Worm (Caenorhabditis elegans): Measurements from ENCODE around the gene F40G9.5.

F40G9.5 gene

DNA sequence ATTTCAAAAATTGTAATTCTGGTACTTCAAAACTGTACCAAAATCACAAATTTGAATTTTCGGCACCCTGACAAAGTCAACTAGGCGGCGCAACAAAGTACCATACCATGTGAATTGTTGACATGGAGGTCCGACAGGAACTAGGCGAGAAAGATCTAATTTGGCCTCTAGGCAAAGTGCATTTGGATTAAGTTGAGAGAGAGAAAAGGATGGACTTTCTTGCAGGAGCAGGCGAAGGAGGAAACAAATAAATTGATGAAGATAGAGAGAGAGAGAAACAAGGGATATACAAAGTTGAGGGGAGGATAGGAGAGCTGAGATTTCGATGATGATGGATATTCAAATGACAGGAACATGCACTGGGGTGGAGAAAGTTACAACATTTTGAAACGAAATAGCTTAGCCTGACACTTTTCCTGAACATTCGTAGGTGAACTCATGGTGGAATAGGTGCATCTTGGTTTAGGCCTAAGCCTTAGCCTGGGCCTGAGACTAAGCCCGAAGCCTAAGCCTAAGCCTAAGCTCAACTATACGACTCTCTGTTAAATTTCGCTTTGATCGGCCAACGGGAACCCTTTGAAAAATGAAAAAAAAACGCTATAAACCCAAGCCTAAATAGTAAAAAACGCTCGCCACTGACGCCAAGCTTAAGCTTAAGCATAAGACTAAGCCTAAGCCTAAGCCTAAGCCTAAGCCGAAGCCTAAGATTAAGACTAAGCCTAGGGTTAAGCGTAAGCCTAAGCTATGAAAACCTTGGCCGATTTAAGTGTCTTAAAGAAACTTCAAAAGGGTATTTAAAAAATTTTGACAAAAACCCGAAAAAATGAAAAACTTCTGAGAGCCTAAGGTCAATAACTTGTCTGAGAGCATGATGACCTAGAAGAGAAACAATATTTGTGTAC, 28.0 kb downstream of the F40G9.5 start:
- TF ChIP-seq mxl-2 (GFP tag; conservative IDR thresholded peaks at IDR 0.05) (no peak), mdt-29 (GFP tag; IDR thresholded peaks at IDR 0.05) (no peak), zip-2 (tag; optimal IDR thresholded peaks at IDR 0.05) (no peak), F10B5.3 (tag; optimal IDR thresholded peaks at IDR 0.05) (no peak), vab-7 (GFP tag; IDR thresholded peaks at IDR 0.05) (no peak), hif-1 (tag; optimal IDR thresholded peaks at IDR 0.05) (no peak), aha-1 (tag) (peak; percentile 94)

DNA sequence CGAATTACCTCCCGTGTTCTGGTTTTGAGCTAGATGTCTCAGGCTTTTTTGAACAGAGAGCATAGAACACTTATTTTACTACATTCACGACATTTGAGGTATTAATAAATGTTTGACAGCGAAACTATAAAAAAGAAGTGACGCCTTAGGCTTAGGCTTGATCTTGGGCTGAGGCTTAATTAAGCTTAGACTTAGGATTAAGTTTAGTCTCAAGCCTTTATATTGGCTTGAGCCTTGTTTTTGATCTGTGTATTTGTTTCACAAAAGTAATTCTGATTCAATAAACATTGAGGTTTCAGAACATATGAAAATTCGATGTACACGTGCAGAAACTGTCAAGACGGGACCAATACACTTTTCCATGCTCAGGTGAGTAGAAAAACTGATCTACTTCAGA, 28.6 kb downstream of the F40G9.5 start, which contains the start of gene klp-20:
klp-20 (plus strand) TSS at position 298 of the 397 bp plus-strand sequence.
- TF ChIP-seq daf-8 (GFP tag; IDR thresholded peaks at IDR 0.05) (no peak), madf-5 (GFP tag; IDR thresholded peaks at IDR 0.05) (no peak), zag-1 (tag; optimal IDR thresholded peaks at IDR 0.05) (no peak), F10B5.3 (tag; optimal IDR thresholded peaks at IDR 0.05) (no peak), lin-39 (tag; optimal IDR thresholded peaks at IDR 0.05) (no peak), nhr-11 (tag; optimal IDR thresholded peaks at IDR 0.05) (no peak), aly-2 (tag; optimal IDR thresholded peaks at IDR 0.05) (no peak), ceh-20 (GFP tag; IDR thresholded peaks at IDR 0.05) (no peak), F26F4.8 (GFP tag; conservative IDR thresholded peaks at IDR 0.05) (no peak), Y48G9A.11 (GFP tag; IDR thresholded peaks at IDR 0.05) (no peak), hif-1 (tag; optimal IDR thresholded peaks at IDR 0.05) (no peak), nhr-10 (tag; optimal IDR thresholded peaks at IDR 0.05) (no peak), ces-1 (GFP tag; optimal IDR thresholded peaks at IDR 0.05) (no peak), ceh-62 (tag; optimal IDR thresholded peaks at IDR 0.05) (no peak), ztf-7 (tag; optimal IDR thresholded peaks at IDR 0.05) (no peak), attf-4 (tag; optimal IDR thresholded peaks at IDR 0.05) (no peak), mxl-3 (GFP tag; optimal IDR thresholded peaks at IDR 0.05) (no peak), ama-1 (optimal IDR thresholded peaks at IDR 0.05) (no peak), D1046.2 (GFP tag; IDR thresholded peaks at IDR 0.05) (no peak)

DNA sequence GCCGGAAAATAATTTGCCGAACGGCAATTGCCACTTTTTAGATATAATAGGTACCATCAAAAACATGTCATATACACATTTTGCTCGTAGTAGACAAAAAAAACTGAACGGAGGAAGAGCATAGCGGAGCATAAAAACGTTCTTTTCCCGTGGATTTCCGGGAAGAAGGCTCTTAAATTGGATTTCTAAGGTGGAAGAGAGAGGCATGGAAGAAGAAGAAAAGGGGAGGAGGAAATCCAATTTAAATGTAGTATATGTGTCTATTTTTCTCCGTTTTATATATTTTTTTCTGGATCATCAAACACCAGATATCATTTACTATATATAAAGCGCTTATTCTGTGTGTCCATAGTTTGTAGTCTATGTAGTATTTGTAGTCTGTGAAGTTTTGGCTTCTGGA, 30.3 kb downstream of the F40G9.5 start:
- TF ChIP-seq fkh-10 (GFP tag; optimal IDR thresholded peaks at IDR 0.05) (peak; percentile 15), ceh-32 (tag; optimal IDR thresholded peaks at IDR 0.05; ENCODE audit: poor library complexity) (no peak), lin-39 (tag; optimal IDR thresholded peaks at IDR 0.05) (no peak), zfp-3 (GFP tag; conservative IDR thresholded peaks at IDR 0.05) (no peak), dmd-6 (GFP tag; IDR thresholded peaks at IDR 0.05) (no peak), daf-8 (GFP tag; IDR thresholded peaks at IDR 0.05) (no peak), madf-5 (GFP tag; IDR thresholded peaks at IDR 0.05) (no peak), php-3 (GFP tag; IDR thresholded peaks at IDR 0.05) (no peak), ctbp-1 (GFP tag; IDR thresholded peaks at IDR 0.05) (0 out of 2 replicates have a peak, but pooled peaks have one; percentile 17), dmd-9 (GFP tag; IDR thresholded peaks at IDR 0.05) (no peak)

DNA sequence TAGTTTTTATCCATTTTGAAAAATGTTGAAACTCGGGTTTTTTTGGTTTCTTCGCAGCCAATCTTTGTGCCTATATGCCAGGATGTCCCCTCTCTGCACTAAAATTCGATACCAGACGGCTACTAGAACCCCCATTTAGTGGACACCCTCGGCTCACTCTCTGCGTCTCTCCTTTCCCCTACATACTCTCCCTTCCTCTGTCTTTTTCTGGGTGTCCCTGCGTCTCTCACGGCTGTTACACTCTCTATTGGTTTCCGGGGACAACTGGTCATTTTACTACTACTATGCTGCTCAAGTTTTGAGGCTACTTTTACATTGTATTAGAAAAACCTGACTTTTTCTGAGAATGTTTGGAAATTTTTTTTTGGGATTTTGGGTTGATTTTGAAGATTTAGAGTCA, 39.3 kb downstream of the F40G9.5 start:
- TF ChIP-seq nhr-77 (tag; optimal IDR thresholded peaks at IDR 0.05) (no peak), unc-130 (GFP tag; optimal IDR thresholded peaks at IDR 0.05) (no peak), fos-1 (tag; optimal IDR thresholded peaks at IDR 0.05) (no peak), daf-16 (GFP tag; optimal IDR thresholded peaks at IDR 0.05) (no peak), daf-16 (tag; optimal IDR thresholded peaks at IDR 0.05) (no peak), spr-3 (GFP tag; optimal IDR thresholded peaks at IDR 0.05) (no peak), mxl-3 (GFP tag; optimal IDR thresholded peaks at IDR 0.05) (no peak), hlh-11 (tag; optimal IDR thresholded peaks at IDR 0.05) (no peak), dve-1 (tag; optimal IDR thresholded peaks at IDR 0.05; ENCODE audit: insufficient read depth) (no peak), unc-62 (GFP tag; optimal IDR thresholded peaks at IDR 0.05 in 1 of 2) (peak in 1 of 2 experiments; percentile 67), unc-62 (tag; optimal IDR thresholded peaks at IDR 0.05) (no peak), hmg-1.1 (GFP tag; IDR thresholded peaks at IDR 0.05) (peak; percentile 62)
